Fruit fly (Drosophila melanogaster) Kc167 (cell line): ENCODE results near the gene modSP.

Experiments
- psq ChIP-seq: fragments of >200 bp; optimal IDR thresholded peaks from 2 replicates; lab custom pipeline; 2017; ENCODE audit warnings: missing external identifiers
- ttk ChIP-seq: sonication (Bioruptor generic); optimal IDR thresholded peaks from 2 replicates; lab custom pipeline; 2017; ENCODE audit warnings: missing external identifiers

- TF ChIP-seq ttk (lab: Kevin White, UChicago) (no peak), psq (no peak)
These were observed 16.8 kb upstream of the modSP start for dm6 chr3R:16672213-16672706.
